Worm (Caenorhabditis elegans): ENCODE results near the gene ags-3.

DNA sequence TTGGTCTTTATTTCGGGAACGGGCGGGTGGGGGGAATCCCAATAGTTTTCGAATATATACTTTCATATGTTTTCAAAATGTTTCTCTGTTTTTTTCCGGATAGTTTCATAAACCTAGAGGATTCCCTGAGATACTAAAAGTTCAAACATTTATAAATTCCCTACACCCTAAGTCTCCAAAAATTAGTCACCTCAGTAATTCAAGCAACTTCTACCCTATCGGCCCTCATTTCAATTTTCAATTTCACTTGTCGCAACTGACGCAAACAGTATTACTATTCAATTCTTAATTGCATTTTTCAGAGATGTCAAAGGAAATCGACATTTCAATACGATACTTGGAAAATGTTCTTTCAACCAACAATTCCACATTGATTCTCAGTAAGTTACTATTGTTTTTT is 39.4 kb downstream of the ags-3 start, which contains the start of gene Y34B4A.4:
- TF ChIP-seq nhr-11 (tag; optimal IDR thresholded peaks at IDR 0.05) (no peak), unc-39 (tag; optimal IDR thresholded peaks at IDR 0.05) (no peak), skn-1 (tag; optimal IDR thresholded peaks at IDR 0.05) (no peak), unc-62 (GFP tag; optimal IDR thresholded peaks at IDR 0.05) (no peak), snpc-4 (tag; optimal IDR thresholded peaks at IDR 0.05) (no peak), fos-1 (tag; optimal IDR thresholded peaks at IDR 0.05) (no peak), nhr-23 (tag; optimal IDR thresholded peaks at IDR 0.05) (no peak), sma-3 (GFP tag; optimal IDR thresholded peaks at IDR 0.05) (no peak), ama-1 (optimal IDR thresholded peaks at IDR 0.05) (no peak), ztf-11 (tag; optimal IDR thresholded peaks at IDR 0.05) (no peak)
